Fruit fly (Drosophila melanogaster): ENCODE data around the gene mtd.

dm6 chr3R:5266282-5266681 is 84.0 kb downstream of the mtd start:
- TF ChIP-seq h (optimal IDR thresholded peaks at IDR 0.05) (no peak), ttk (optimal IDR thresholded peaks at IDR 0.05) (no peak), psq (optimal IDR thresholded peaks at IDR 0.05) (no peak)

All from Kc167 (cell line).